Worm (Caenorhabditis elegans) whole organism, L2 larva: ENCODE measurements around the gene ZK470.1.
A peak's percentile ranks its signal among the peaks of the same experiment; 100 is the strongest.

Experiments
- C34F6.9 ChIP-seq: fragments of 150-350 bp; optimal IDR thresholded peaks from 2 replicates; lab custom pipeline; 2014; ENCODE audit warnings: missing biosample characterization, missing genetic modification characterization
- F13H6.1 ChIP-seq: sonication (generic microtip); optimal IDR thresholded peaks from 2 replicates; lab custom pipeline; 2016; ENCODE audit warnings: missing genetic modification characterization, missing compliant biosample characterization
- R02D3.7 ChIP-seq: fragments of 150-350 bp; optimal IDR thresholded peaks from 2 replicates; lab custom pipeline; 2014; ENCODE audit warnings: missing biosample characterization, missing genetic modification characterization
- Y55F3AM.14 ChIP-seq: fragments of 200-800 bp; sonication (Bioruptor generic); optimal IDR thresholded peaks from 2 replicates; lab custom pipeline; 2018; ENCODE audit warnings: mild to moderate bottlenecking, missing genetic modification characterization, missing compliant biosample characterization
- ZK546.5 ChIP-seq: sonication (generic microtip); optimal IDR thresholded peaks from 2 replicates; lab custom pipeline; 2017; ENCODE audit warnings: missing biosample characterization, missing genetic modification characterization
- alr-1 ChIP-seq: fragments of 150-350 bp; optimal IDR thresholded peaks from 2 replicates; lab custom pipeline; 2014; ENCODE audit warnings: missing biosample characterization, missing genetic modification characterization
- aly-2 ChIP-seq: fragments of 150-350 bp; optimal IDR thresholded peaks from 2 replicates; lab custom pipeline; 2014; ENCODE audit warnings: missing biosample characterization, missing genetic modification characterization
- ama-1 ChIP-seq: fragments of 150-350 bp; optimal IDR thresholded peaks from 2 replicates; lab custom pipeline; 2018; ENCODE audit warnings: inconsistent platforms
- blmp-1 ChIP-seq: sonication (generic microtip); optimal IDR thresholded peaks from 2 replicates; lab custom pipeline; 2017; ENCODE audit warnings: missing genetic modification characterization, mild to moderate bottlenecking, missing compliant biosample characterization, antibody characterized with exemption, moderate library complexity; ENCODE audit not compliant: insufficient read depth
- ceh-16 ChIP-seq: fragments of 150-350 bp; optimal IDR thresholded peaks from 2 replicates; lab custom pipeline; 2014; ENCODE audit warnings: missing biosample characterization, missing genetic modification characterization
- ceh-82 ChIP-seq: fragments of 150-350 bp; optimal IDR thresholded peaks from 2 replicates; lab custom pipeline; 2014; ENCODE audit warnings: missing biosample characterization, missing genetic modification characterization
- crh-2 ChIP-seq: sonication (generic microtip); optimal IDR thresholded peaks from 2 replicates; lab custom pipeline; 2017; ENCODE audit warnings: missing biosample characterization, missing genetic modification characterization
- dmd-4 ChIP-seq: sonication (generic microtip); optimal IDR thresholded peaks from 2 replicates; lab custom pipeline; 2017; ENCODE audit warnings: missing biosample characterization, missing genetic modification characterization
- egl-27 ChIP-seq: sonication (generic microtip); optimal IDR thresholded peaks from 3 replicates; lab custom pipeline; 2017; ENCODE audit warnings: missing biosample characterization, missing genetic modification reagents, missing genetic modification characterization
- elt-1 ChIP-seq: fragments of 150-350 bp; optimal IDR thresholded peaks from 2 replicates; lab custom pipeline; 2014; ENCODE audit warnings: missing biosample characterization, missing genetic modification characterization
- elt-3 ChIP-seq: sonication (generic microtip); optimal IDR thresholded peaks from 2 replicates; lab custom pipeline; 2017; ENCODE audit warnings: missing biosample characterization, missing genetic modification characterization
- fos-1 ChIP-seq: fragments of 150-350 bp; optimal IDR thresholded peaks from 2 replicates; lab custom pipeline; 2014; ENCODE audit warnings: missing biosample characterization, missing genetic modification characterization
- gmeb-1 ChIP-seq: fragments of 150-350 bp; optimal IDR thresholded peaks from 2 replicates; lab custom pipeline; 2014; ENCODE audit warnings: missing biosample characterization, missing genetic modification characterization
- lin-11 ChIP-seq: fragments of 150-350 bp; sonication (generic microtip); optimal IDR thresholded peaks from 2 replicates; lab custom pipeline; 2014; ENCODE audit warnings: missing biosample characterization, missing genetic modification characterization, inconsistent platforms, mixed read lengths
- lin-13 ChIP-seq: fragments of 150-350 bp; optimal IDR thresholded peaks from 2 replicates; lab custom pipeline; 2014; ENCODE audit warnings: missing biosample characterization, missing genetic modification reagents, missing genetic modification characterization
- lin-39 ChIP-seq: fragments of 150-350 bp; optimal IDR thresholded peaks from 2 replicates; lab custom pipeline; 2014; ENCODE audit warnings: missing biosample characterization, missing genetic modification reagents, missing genetic modification characterization
- lsy-2 ChIP-seq, 2 experiments: fragments of 150-350 bp in 1 of 2; sonication (generic microtip) in 1 of 2; optimal IDR thresholded peaks; 2 replicates each; lab custom pipeline; 2014 to 2017; ENCODE audit warnings: missing biosample characterization in 2 of 2, missing genetic modification characterization in 2 of 2
- mab-5 ChIP-seq: fragments of 150-350 bp; optimal IDR thresholded peaks from 2 replicates; lab custom pipeline; 2014; ENCODE audit warnings: missing biosample characterization, missing genetic modification characterization
- mbf-1 ChIP-seq: sonication (generic microtip); optimal IDR thresholded peaks from 2 replicates; lab custom pipeline; 2017; ENCODE audit warnings: missing biosample characterization, missing genetic modification characterization
- mdl-1 ChIP-seq, 2 experiments: fragments of 150-350 bp in 1 of 2; sonication (generic microtip) in 1 of 2; optimal IDR thresholded peaks; 2 replicates each; lab custom pipeline; 2017; ENCODE audit warnings: missing biosample characterization in 2 of 2, missing genetic modification characterization in 2 of 2
- nhr-10 ChIP-seq: sonication (generic microtip); optimal IDR thresholded peaks from 2 replicates; lab custom pipeline; 2017; ENCODE audit warnings: missing biosample characterization, missing genetic modification characterization
- nhr-11 ChIP-seq: fragments of 150-350 bp; optimal IDR thresholded peaks from 2 replicates; lab custom pipeline; 2014; ENCODE audit warnings: missing biosample characterization, missing genetic modification characterization
- nhr-12 ChIP-seq: fragments of 150-350 bp; optimal IDR thresholded peaks from 2 replicates; lab custom pipeline; 2014; ENCODE audit warnings: missing biosample characterization, missing genetic modification characterization
- nhr-129 ChIP-seq: fragments of 150-350 bp; optimal IDR thresholded peaks from 2 replicates; lab custom pipeline; 2014; ENCODE audit warnings: missing biosample characterization, missing genetic modification characterization
- nhr-21 ChIP-seq: fragments of 150-350 bp; optimal IDR thresholded peaks from 2 replicates; lab custom pipeline; 2014; ENCODE audit warnings: missing biosample characterization, missing genetic modification characterization
- nhr-23 ChIP-seq: fragments of 150-350 bp; optimal IDR thresholded peaks from 2 replicates; lab custom pipeline; 2014; ENCODE audit warnings: missing biosample characterization, missing genetic modification reagents, missing genetic modification characterization
- nhr-237 ChIP-seq: fragments of 150-350 bp; optimal IDR thresholded peaks from 2 replicates; lab custom pipeline; 2014; ENCODE audit warnings: missing biosample characterization, missing genetic modification characterization
- nhr-25 ChIP-seq: fragments of 150-350 bp; sonication (generic microtip); optimal IDR thresholded peaks from 3 replicates; lab custom pipeline; 2014; ENCODE audit warnings: missing biosample characterization, missing genetic modification characterization
- nhr-6 ChIP-seq: fragments of 150-350 bp; optimal IDR thresholded peaks from 2 replicates; lab custom pipeline; 2014; ENCODE audit warnings: missing biosample characterization, missing genetic modification characterization
- nhr-77 ChIP-seq: fragments of 150-350 bp; optimal IDR thresholded peaks from 2 replicates; lab custom pipeline; 2014; ENCODE audit warnings: missing biosample characterization, missing genetic modification characterization
- peb-1 ChIP-seq: fragments of 150-350 bp; optimal IDR thresholded peaks from 2 replicates; lab custom pipeline; 2014; ENCODE audit warnings: missing biosample characterization, missing genetic modification characterization
- sem-4 ChIP-seq: fragments of 150-350 bp; optimal IDR thresholded peaks from 2 replicates; lab custom pipeline; 2014; ENCODE audit warnings: missing biosample characterization, missing genetic modification reagents, missing genetic modification characterization
- skn-1 ChIP-seq: sonication (generic microtip); optimal IDR thresholded peaks from 2 replicates; lab custom pipeline; 2017; ENCODE audit warnings: missing biosample characterization, missing genetic modification characterization
- sma-3 ChIP-seq: sonication (generic microtip); optimal IDR thresholded peaks from 2 replicates; lab custom pipeline; 2016; ENCODE audit warnings: missing genetic modification reagents, missing genetic modification characterization, missing compliant biosample characterization
- sma-9 ChIP-seq, 2 experiments: fragments of 150-350 bp in 1 of 2; sonication (generic microtip) in 1 of 2; optimal IDR thresholded peaks; 2 replicates each; lab custom pipeline; 2014 to 2016; ENCODE audit warnings: missing genetic modification characterization in 2 of 2, mild to moderate bottlenecking in 1 of 2, missing biosample characterization in 1 of 2, missing compliant biosample characterization in 1 of 2, missing genetic modification reagents in 1 of 2, moderate library complexity in 1 of 2
- snpc-4 ChIP-seq: fragments of 150-350 bp; optimal IDR thresholded peaks from 2 replicates; lab custom pipeline; 2014; ENCODE audit warnings: missing biosample characterization, missing genetic modification characterization
- unc-39 ChIP-seq: fragments of 150-350 bp; optimal IDR thresholded peaks from 2 replicates; lab custom pipeline; 2014; ENCODE audit warnings: missing biosample characterization, missing genetic modification characterization
- unc-55 ChIP-seq: fragments of 150-350 bp; sonication (generic microtip); optimal IDR thresholded peaks from 3 replicates; lab custom pipeline; 2014; ENCODE audit warnings: missing biosample characterization, missing genetic modification reagents, missing genetic modification characterization
- unc-62 ChIP-seq: fragments of 150-350 bp; optimal IDR thresholded peaks from 2 replicates; lab custom pipeline; 2014; ENCODE audit warnings: missing biosample characterization, missing genetic modification reagents, missing genetic modification characterization
- zag-1 ChIP-seq: fragments of 150-350 bp; optimal IDR thresholded peaks from 2 replicates; lab custom pipeline; 2014; ENCODE audit warnings: missing biosample characterization, missing genetic modification characterization
- ztf-1 ChIP-seq: fragments of 200-800 bp; sonication (Bioruptor generic); conservative IDR thresholded peaks from 2 replicates; pipeline ENCODE4 v1.3.6; 2022; ENCODE audit warnings: missing genetic modification characterization, missing compliant biosample characterization
- ztf-11 ChIP-seq: sonication (generic microtip); optimal IDR thresholded peaks from 2 replicates; lab custom pipeline; 2017; ENCODE audit warnings: missing biosample characterization, missing genetic modification characterization
- ztf-4 ChIP-seq: fragments of 150-350 bp; optimal IDR thresholded peaks from 2 replicates; lab custom pipeline; 2014; ENCODE audit warnings: missing biosample characterization, missing genetic modification characterization

Gene ZK470.1

DNA sequence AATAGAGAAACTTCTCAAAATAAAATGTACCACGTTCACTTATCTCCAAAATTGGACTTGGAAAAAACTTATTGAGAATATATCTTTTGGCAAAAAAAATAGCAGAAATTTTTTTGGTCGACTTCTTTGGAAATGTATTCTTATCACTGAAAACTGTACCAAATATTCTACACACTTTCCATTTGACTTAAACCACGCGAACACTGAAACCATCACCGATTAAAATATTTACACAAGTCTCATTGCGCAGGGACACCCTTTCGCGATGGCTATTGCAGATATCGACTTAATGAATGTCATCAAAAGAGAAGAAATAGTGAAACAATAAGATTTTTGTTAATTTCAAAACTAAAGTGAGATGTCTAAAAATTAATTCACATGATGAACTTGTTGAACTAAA, 45.0 kb downstream of the ZK470.1 start (continued):
- TF ChIP-seq ZK546.5 (tag; lab: Kevin White, UChicago) (no peak), snpc-4 (tag; lab: Kevin White, UChicago) (peak; percentile 24), aly-2 (no peak), peb-1 (tag; lab: Kevin White, UChicago) (no peak), blmp-1 (tag; lab: Kevin White, UChicago) (no peak), nhr-237 (tag; lab: Kevin White, UChicago) (no peak), nhr-129 (tag; lab: Kevin White, UChicago) (peak; percentile 48)
- TF ChIP-seq, all 48 proteins: peak for 11

DNA sequence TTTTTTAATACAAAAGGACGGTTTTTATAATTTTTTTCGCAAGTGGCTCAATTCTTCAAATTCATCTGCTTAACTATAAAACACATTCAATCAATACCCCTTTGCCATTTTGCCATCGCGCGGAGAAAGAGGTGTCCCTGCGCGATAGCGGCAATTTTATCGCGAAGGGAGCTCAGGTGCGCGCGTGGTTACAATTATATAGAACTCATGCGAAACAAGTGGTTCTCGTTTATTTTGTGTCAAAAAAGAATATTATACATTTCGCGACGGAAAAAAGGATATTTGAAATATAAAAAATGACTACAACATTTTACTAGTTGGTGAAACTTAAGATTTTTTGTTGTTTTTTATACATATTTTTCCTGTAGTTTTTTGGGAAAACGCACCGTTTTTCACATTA, 45.6 kb downstream of the ZK470.1 start:
- peak; percentile 100 for TF ChIP-seq nhr-21 (tag; lab: Kevin White, UChicago)
- peak; percentile 85 for TF ChIP-seq blmp-1 (tag; lab: Kevin White, UChicago)
- peak; percentile 99 for TF ChIP-seq C34F6.9 (tag; lab: Kevin White, UChicago)
- TF ChIP-seq crh-2 (tag; lab: Kevin White, UChicago): peak; percentile 100
- TF ChIP-seq mab-5 (tag; lab: Kevin White, UChicago): peak; percentile 98
- peak; percentile 91 for TF ChIP-seq snpc-4 (tag; lab: Kevin White, UChicago)
- peak; percentile 95 to 97 for TF ChIP-seq mdl-1 (tag; optimal IDR thresholded peaks at IDR 0.05; lab: Kevin White, UChicago)
- TF ChIP-seq lin-13 (GFP tag; lab: Kevin White, UChicago): peak; percentile 99
- TF ChIP-seq ztf-11: peak; percentile 87
- TF ChIP-seq lin-39: peak; percentile 89
- TF ChIP-seq elt-3 (tag; lab: Kevin White, UChicago): peak; percentile 36
- TF ChIP-seq fos-1 (tag; lab: Kevin White, UChicago): peak; percentile 99
- TF ChIP-seq Y55F3AM.14 (GFP tag; lab: Kevin White, UChicago): peak; percentile 93
- peak; percentile 99 for TF ChIP-seq nhr-237 (tag; lab: Kevin White, UChicago)
- TF ChIP-seq nhr-10 (tag; lab: Kevin White, UChicago): peak; percentile 100
- peak; percentile 99 for TF ChIP-seq ceh-82 (tag; lab: Kevin White, UChicago)
- TF ChIP-seq ZK546.5 (tag; lab: Kevin White, UChicago): peak; percentile 83
- peak; percentile 97 for TF ChIP-seq lsy-2 (tag; optimal IDR thresholded peaks at IDR 0.05; lab: Kevin White, UChicago)
- TF ChIP-seq nhr-23 (tag; lab: Kevin White, UChicago): peak; percentile 49
- TF ChIP-seq gmeb-1 (tag; lab: Kevin White, UChicago): peak; percentile 94
- TF ChIP-seq unc-39 (tag; lab: Kevin White, UChicago): peak; percentile 80
- peak; percentile 74 for TF ChIP-seq R02D3.7
- TF ChIP-seq nhr-12 (tag; lab: Kevin White, UChicago): peak; percentile 75
- peak; percentile 83 for TF ChIP-seq dmd-4 (tag; lab: Kevin White, UChicago)
- peak; percentile 99 for TF ChIP-seq sem-4
- no peak for TF ChIP-seq aly-2
- TF ChIP-seq elt-1 (tag; lab: Kevin White, UChicago): peak; percentile 61
- peak; percentile 81 for TF ChIP-seq unc-62
- TF ChIP-seq nhr-77 (tag; lab: Kevin White, UChicago): peak; percentile 98
- peak; percentile 99 for TF ChIP-seq egl-27 (tag; lab: Kevin White, UChicago)
- peak; percentile 99 for TF ChIP-seq nhr-129 (tag; lab: Kevin White, UChicago)
- peak; percentile 99 for TF ChIP-seq unc-55 (GFP tag; lab: Kevin White, UChicago)
- TF ChIP-seq peb-1 (tag; lab: Kevin White, UChicago): no peak
- TF ChIP-seq mbf-1 (tag; lab: Kevin White, UChicago): peak; percentile 73
- TF ChIP-seq sma-3 (GFP tag; lab: Kevin White, UChicago): peak; percentile 99
- TF ChIP-seq sma-9 (GFP tag; optimal IDR thresholded peaks at IDR 0.05; lab: Kevin White, UChicago): peak; percentile 99
- TF ChIP-seq sma-9 (tag; optimal IDR thresholded peaks at IDR 0.05; lab: Kevin White, UChicago): no peak
- peak; percentile 99 for TF ChIP-seq zag-1 (tag; lab: Kevin White, UChicago)
- TF ChIP-seq nhr-11: peak; percentile 87
- peak; percentile 99 for TF ChIP-seq F13H6.1 (tag; lab: Kevin White, UChicago)
- peak; percentile 98 for TF ChIP-seq nhr-25
- peak; percentile 66 for TF ChIP-seq alr-1
- peak; percentile 100 for TF ChIP-seq lin-11
- TF ChIP-seq ceh-16 (tag; lab: Kevin White, UChicago): peak; percentile 96
- TF ChIP-seq nhr-6: peak; percentile 98
- peak; percentile 99 for TF ChIP-seq ztf-4 (tag; lab: Kevin White, UChicago)
- TF ChIP-seq skn-1 (tag; lab: Kevin White, UChicago): peak; percentile 94
- peak; percentile 98 for TF ChIP-seq ztf-1
- TF ChIP-seq ama-1 (lab: Kevin White, UChicago): peak; percentile 66
